Fruit fly (Drosophila melanogaster) whole organism, embryonic: ENCODE data around the gene CG5191.

Source experiments
- CG10147 ChIP-seq: fragments of 200-800 bp; sonication (Bioruptor generic); optimal IDR thresholded peaks from 2 replicates; lab custom pipeline; 2019; ENCODE audit warnings: missing biosample characterization, mild to moderate bottlenecking, missing genetic modification characterization, moderate library complexity
- CG10267 ChIP-seq: fragments of 200-800 bp; sonication (Bioruptor generic); optimal IDR thresholded peaks from 2 replicates; lab custom pipeline; 2018; ENCODE audit warnings: missing biosample characterization, mild to moderate bottlenecking, missing genetic modification characterization, moderate library complexity
- CG11085 ChIP-seq: fragments of 200-800 bp; sonication (Bioruptor generic); IDR thresholded peaks from 2 replicates; pipeline ENCODE4 v1.3.6; 2022; ENCODE audit warnings: missing biosample characterization, missing genetic modification characterization
- CG11695 ChIP-seq: fragments of 200-800 bp; sonication (Bioruptor generic); IDR thresholded peaks from 3 replicates; pipeline ENCODE4 v1.3.6; 2022; ENCODE audit warnings: missing biosample characterization, missing genetic modification characterization
- CG13123 ChIP-seq: fragments of 200-800 bp; sonication (Bioruptor generic); optimal IDR thresholded peaks from 2 replicates; lab custom pipeline; 2016; ENCODE audit warnings: missing biosample characterization, missing genetic modification characterization
- CG14050 ChIP-seq: fragments of 200-800 bp; sonication (Bioruptor generic); IDR thresholded peaks from 3 replicates; pipeline ENCODE4 v1.3.6; 2022; ENCODE audit warnings: missing biosample characterization, missing genetic modification characterization
- CG14441 ChIP-seq: fragments of 200-800 bp; sonication (Bioruptor generic); IDR thresholded peaks from 2 replicates; pipeline ENCODE4 v1.3.6; 2022; ENCODE audit warnings: missing biosample characterization, missing genetic modification characterization
- CG15514 ChIP-seq: fragments of 200-800 bp; sonication (Bioruptor generic); optimal IDR thresholded peaks from 3 replicates; lab custom pipeline; 2017; ENCODE audit warnings: missing biosample characterization, missing genetic modification characterization, mild to moderate bottlenecking, moderate library complexity, missing genetic modification reagents
- CG1792 ChIP-seq: fragments of 200-800 bp; sonication (Bioruptor generic); optimal IDR thresholded peaks from 2 replicates; lab custom pipeline; 2016; ENCODE audit warnings: missing biosample characterization, missing genetic modification characterization
- CG18011 ChIP-seq: fragments of 200-800 bp; sonication (Bioruptor generic); optimal IDR thresholded peaks from 2 replicates; lab custom pipeline; 2017; ENCODE audit warnings: missing biosample characterization, missing genetic modification characterization, mild to moderate bottlenecking, moderate library complexity, missing genotype
- CG2712 ChIP-seq: fragments of 200-800 bp; optimal IDR thresholded peaks from 3 replicates; lab custom pipeline; 2019; ENCODE audit warnings: missing biosample characterization, mild to moderate bottlenecking, missing genetic modification characterization, moderate library complexity
- CG32532 ChIP-seq: fragments of 200-800 bp; sonication (Bioruptor generic); IDR thresholded peaks from 2 replicates; pipeline ENCODE4 v1.3.6; 2022; ENCODE audit warnings: missing biosample characterization, missing genetic modification characterization
- CG4404 ChIP-seq: fragments of 200-800 bp; sonication (Bioruptor generic); IDR thresholded peaks from 2 replicates; pipeline ENCODE4 v1.3.6; 2022; ENCODE audit warnings: missing biosample characterization, missing genetic modification characterization
- CG4424 ChIP-seq: fragments of 200-800 bp; sonication (Bioruptor generic); optimal IDR thresholded peaks from 3 replicates; lab custom pipeline; 2016; ENCODE audit warnings: missing biosample characterization, missing genetic modification characterization
- CG4707 ChIP-seq: fragments of 200-800 bp; sonication (Bioruptor generic); optimal IDR thresholded peaks from 2 replicates; lab custom pipeline; 2018; ENCODE audit warnings: missing biosample characterization, mild to moderate bottlenecking, missing genetic modification characterization, moderate library complexity
- CG4730 ChIP-seq: fragments of 200-800 bp; sonication (Bioruptor generic); IDR thresholded peaks from 2 replicates; pipeline ENCODE4 v1.3.6; 2022; ENCODE audit warnings: missing biosample characterization, missing genetic modification characterization
- CG6689 ChIP-seq: fragments of 200-800 bp; sonication (Bioruptor generic); IDR thresholded peaks from 2 replicates; pipeline ENCODE4 v1.3.6; 2022; ENCODE audit warnings: missing biosample characterization, missing genetic modification characterization
- CG6765 ChIP-seq: fragments of 200-800 bp; sonication (Bioruptor generic); optimal IDR thresholded peaks from 3 replicates; lab custom pipeline; 2017; ENCODE audit warnings: missing biosample characterization, mild to moderate bottlenecking, missing genetic modification characterization
- CG7745 ChIP-seq: fragments of 200-800 bp; sonication (Bioruptor generic); optimal IDR thresholded peaks from 2 replicates; lab custom pipeline; 2018; ENCODE audit warnings: missing biosample characterization, mild to moderate bottlenecking, missing genetic modification characterization, moderate library complexity
- CG7839 ChIP-seq: fragments of 200-800 bp; sonication (Bioruptor generic); optimal IDR thresholded peaks from 3 replicates; lab custom pipeline; 2018; ENCODE audit warnings: missing biosample characterization, mild to moderate bottlenecking, missing genetic modification characterization, moderate library complexity
- CG8388 ChIP-seq: fragments of 200-800 bp; sonication (Bioruptor generic); optimal IDR thresholded peaks from 2 replicates; lab custom pipeline; 2019; ENCODE audit warnings: missing biosample characterization, mild to moderate bottlenecking, missing genetic modification characterization, moderate library complexity
- CG9727 ChIP-seq: fragments of 200-800 bp; sonication (Bioruptor generic); optimal IDR thresholded peaks from 3 replicates; lab custom pipeline; 2017; ENCODE audit warnings: missing biosample characterization, mild to moderate bottlenecking, missing genetic modification characterization
- CTCF ChIP-seq: fragments of 200-800 bp; sonication (Bioruptor generic); optimal IDR thresholded peaks from 2 replicates; lab custom pipeline; 2017; ENCODE audit warnings: missing biosample characterization, mild to moderate bottlenecking, missing genetic modification characterization, moderate library complexity
- D ChIP-seq, 2 experiments: fragments of 200-800 bp in 1 of 2; fragments of >200 bp in 1 of 2; sonication (Bioruptor generic) in 1 of 2; optimal IDR thresholded peaks; 2 replicates in 1 of 2; 3 replicates in 1 of 2; lab custom pipeline; 2017; ENCODE audit warnings: mild to moderate bottlenecking in 1 of 2, missing biosample characterization in 1 of 2, missing genetic modification characterization in 1 of 2, missing genetic modification reagents in 1 of 2
- D19A ChIP-seq: fragments of 200-800 bp; optimal IDR thresholded peaks from 3 replicates; lab custom pipeline; 2019; ENCODE audit warnings: missing biosample characterization, mild to moderate bottlenecking, missing genetic modification characterization, moderate library complexity
- D19B ChIP-seq: fragments of 200-800 bp; sonication (Bioruptor generic); optimal IDR thresholded peaks from 2 replicates; lab custom pipeline; 2017; ENCODE audit warnings: missing biosample characterization, mild to moderate bottlenecking, missing genetic modification characterization
- Hand ChIP-seq: fragments of 200-800 bp; sonication (Bioruptor generic); optimal IDR thresholded peaks from 2 replicates; lab custom pipeline; 2017; ENCODE audit warnings: mild to moderate bottlenecking, missing biosample characterization, missing genetic modification reagents, missing genetic modification characterization
- HmgD ChIP-seq: fragments of 200-800 bp; sonication (Bioruptor generic); optimal IDR thresholded peaks from 3 replicates; lab custom pipeline; 2016; ENCODE audit warnings: missing biosample characterization, missing genetic modification characterization
- Myb ChIP-seq: fragments of 200-800 bp; sonication (Bioruptor generic); optimal IDR thresholded peaks from 2 replicates; lab custom pipeline; 2016; ENCODE audit warnings: missing biosample characterization, missing genetic modification characterization
- Rx ChIP-seq: fragments of 200-800 bp; sonication (Bioruptor generic); IDR thresholded peaks from 2 replicates; pipeline ENCODE4 v1.3.6; 2022; ENCODE audit warnings: missing biosample characterization, missing genetic modification characterization
- Vsx1 ChIP-seq: fragments of 200-800 bp; sonication (Bioruptor generic); optimal IDR thresholded peaks from 2 replicates; lab custom pipeline; 2017; ENCODE audit warnings: missing biosample characterization, mild to moderate bottlenecking, missing genetic modification characterization, missing genetic modification reagents
- Xbp1 ChIP-seq: fragments of 200-800 bp; sonication (Bioruptor generic); optimal IDR thresholded peaks from 3 replicates; lab custom pipeline; 2016; ENCODE audit warnings: missing biosample characterization, mild to moderate bottlenecking, missing genetic modification characterization
- ci ChIP-seq: fragments of 200-800 bp; sonication (Bioruptor generic); IDR thresholded peaks from 3 replicates; pipeline ENCODE4 v1.3.6; 2022; ENCODE audit warnings: missing biosample characterization, missing genetic modification characterization
- corto ChIP-seq: fragments of 200-800 bp; sonication (Bioruptor generic); optimal IDR thresholded peaks from 2 replicates; lab custom pipeline; 2016; ENCODE audit warnings: missing biosample characterization, mild to moderate bottlenecking, missing genetic modification characterization, moderate library complexity
- cwo ChIP-seq: fragments of 200-800 bp; sonication (Bioruptor generic); optimal IDR thresholded peaks from 3 replicates; lab custom pipeline; 2017; ENCODE audit warnings: missing biosample characterization, missing genetic modification characterization, mild to moderate bottlenecking, moderate library complexity, missing genetic modification reagents
- da ChIP-seq: fragments of 200-800 bp; sonication (Bioruptor generic); optimal IDR thresholded peaks from 2 replicates; lab custom pipeline; 2016; ENCODE audit warnings: missing biosample characterization, missing genetic modification characterization
- disco-r ChIP-seq: fragments of 200-800 bp; sonication (Bioruptor generic); optimal IDR thresholded peaks from 2 replicates; lab custom pipeline; 2016; ENCODE audit warnings: missing biosample characterization, missing genetic modification characterization
- dmrt99B ChIP-seq: fragments of 200-800 bp; sonication (Bioruptor generic); optimal IDR thresholded peaks from 2 replicates; lab custom pipeline; 2018; ENCODE audit warnings: missing biosample characterization, mild to moderate bottlenecking, missing genetic modification characterization, moderate library complexity
- dysf ChIP-seq: fragments of 200-800 bp; sonication (Bioruptor generic); IDR thresholded peaks from 3 replicates; pipeline ENCODE4 v1.3.6; 2022; ENCODE audit warnings: missing biosample characterization, missing genetic modification characterization
- gce ChIP-seq: fragments of 200-800 bp; sonication (Bioruptor generic); IDR thresholded peaks from 3 replicates; pipeline ENCODE4 v1.3.6; 2022; ENCODE audit warnings: missing biosample characterization, missing genetic modification characterization
- insv ChIP-seq, 2 experiments: fragments of 200-800 bp; sonication (Bioruptor generic); optimal IDR thresholded peaks; 3 replicates each; lab custom pipeline; 2016 to 2018; ENCODE audit warnings: missing biosample characterization in 2 of 2, missing genetic modification characterization in 2 of 2
- jigr1 ChIP-seq: fragments of 200-800 bp; sonication (Bioruptor generic); IDR thresholded peaks from 3 replicates; pipeline ENCODE4 v1.3.6; 2022; ENCODE audit warnings: missing biosample characterization, missing genetic modification characterization
- klu ChIP-seq: fragments of 200-800 bp; sonication (Bioruptor generic); IDR thresholded peaks from 2 replicates; pipeline ENCODE4 v1.3.6; 2022; ENCODE audit warnings: missing biosample characterization, missing genetic modification characterization
- lmd ChIP-seq: fragments of 200-800 bp; sonication (Bioruptor generic); IDR thresholded peaks from 2 replicates; pipeline ENCODE4 v1.3.6; 2022; ENCODE audit warnings: missing biosample characterization, missing genetic modification characterization
- pzg ChIP-seq: fragments of 200-800 bp; sonication (Bioruptor generic); optimal IDR thresholded peaks from 3 replicates; lab custom pipeline; 2018; ENCODE audit warnings: missing biosample characterization, mild to moderate bottlenecking, missing genetic modification characterization, moderate library complexity
- seq ChIP-seq: fragments of 200-800 bp; sonication (Bioruptor generic); IDR thresholded peaks from 2 replicates; pipeline ENCODE4 v1.3.6; 2022; ENCODE audit warnings: missing biosample characterization, missing genetic modification characterization
- sna ChIP-seq: fragments of 200-800 bp; sonication (Bioruptor generic); IDR thresholded peaks from 2 replicates; pipeline ENCODE4 v1.3.6; 2022; ENCODE audit warnings: missing biosample characterization, missing genetic modification characterization; ENCODE audit not compliant: partially characterized antibody
- ssp ChIP-seq: fragments of 200-800 bp; sonication (Bioruptor generic); IDR thresholded peaks from 2 replicates; pipeline ENCODE4 v1.3.6; 2022; ENCODE audit warnings: missing biosample characterization, missing genetic modification characterization
- tna ChIP-seq: fragments of 200-800 bp; sonication (Bioruptor generic); IDR thresholded peaks from 2 replicates; pipeline ENCODE4 v1.3.6; 2022; ENCODE audit warnings: missing biosample characterization, missing genetic modification characterization; ENCODE audit not compliant: partially characterized antibody
- zen ChIP-seq: fragments of 200-800 bp; sonication (Bioruptor generic); optimal IDR thresholded peaks from 3 replicates; lab custom pipeline; 2018; ENCODE audit warnings: missing biosample characterization, mild to moderate bottlenecking, missing genetic modification characterization, moderate library complexity

CG5191 gene

dm6 chr3R:20579816-20580215, 19.2 kb downstream of the CG5191 start, which contains the start of the genes EloB and Srp14 (continued):
- TF ChIP-seq ci, result peak; percentile 76
- no peak for TF ChIP-seq Rx (GFP tag; lab: Robert Waterston, UW)
- TF ChIP-seq CG10267 (tag; lab: Kevin White, UChicago), result peak; percentile 83
- peak; percentile 62; the same call in 1 of the 2 replicates for TF ChIP-seq CG11085 (GFP tag; lab: Robert Waterston, UW)
- peak; percentile 33 for TF ChIP-seq CG7745 (tag; lab: Kevin White, UChicago)
- peak; percentile 75 for TF ChIP-seq CG4404 (GFP tag; lab: Robert Waterston, UW)
- TF ChIP-seq Myb, result peak; percentile 37
- no peak for TF ChIP-seq D19A (tag; lab: Kevin White, UChicago)
- peak; percentile 71 for TF ChIP-seq CG6689 (GFP tag; lab: Robert Waterston, UW)
- TF ChIP-seq tna (GFP tag; lab: Robert Waterston, UW), result peak; percentile 90
- peak; percentile 85 for TF ChIP-seq CG9727 (GFP tag; lab: Kevin White, UChicago)
- peak; percentile 52 for TF ChIP-seq cwo (GFP tag; lab: Kevin White, UChicago)
- TF ChIP-seq CTCF (GFP tag; lab: Kevin White, UChicago), result peak; percentile 19
- TF ChIP-seq CG6765 (GFP tag; lab: Kevin White, UChicago), result peak; percentile 78
- peak; percentile 86 for TF ChIP-seq CG2712 (tag; lab: Kevin White, UChicago)
- no peak for TF ChIP-seq D (optimal IDR thresholded peaks at IDR 0.05; lab: Kevin White, UChicago)
- TF ChIP-seq D (GFP tag; optimal IDR thresholded peaks at IDR 0.05; lab: Kevin White, UChicago), result peak; percentile 24
- peak; percentile 81 for TF ChIP-seq CG15514 (GFP tag; lab: Kevin White, UChicago)
- peak; percentile 84 for TF ChIP-seq CG10147 (GFP tag; lab: Kevin White, UChicago)
- peak; percentile 72; the same call in 2 of the 3 replicates for TF ChIP-seq dysf (GFP tag; lab: Robert Waterston, UW)
- TF ChIP-seq da (GFP tag; lab: Kevin White, UChicago), result peak; percentile 31
- peak; percentile 66 for TF ChIP-seq CG18011 (GFP tag; lab: Kevin White, UChicago)
- peak; percentile 65 for TF ChIP-seq CG1792
- TF ChIP-seq CG4707 (GFP tag; lab: Kevin White, UChicago), result peak; percentile 35
- TF ChIP-seq CG4424 (GFP tag; lab: Kevin White, UChicago), result peak; percentile 84
- TF ChIP-seq CG7839 (tag; lab: Kevin White, UChicago), result peak; percentile 77
- TF ChIP-seq CG13123 (GFP tag; lab: Kevin White, UChicago), result peak; percentile 59
- TF ChIP-seq Hand (GFP tag; lab: Kevin White, UChicago), result peak; percentile 16
- no peak for TF ChIP-seq dmrt99B (tag; lab: Kevin White, UChicago)
- no peak for TF ChIP-seq D19B (GFP tag; lab: Kevin White, UChicago)
- peak; percentile 74 for TF ChIP-seq CG11695 (GFP tag; lab: Robert Waterston, UW)
- TF ChIP-seq ssp (GFP tag; lab: Robert Waterston, UW), result peak; percentile 54
- TF ChIP-seq corto (GFP tag; lab: Kevin White, UChicago), result no peak
- peak; percentile 74 for TF ChIP-seq seq (GFP tag; lab: Robert Waterston, UW)
- TF ChIP-seq CG32532, result peak; percentile 89
- no peak for TF ChIP-seq jigr1 (GFP tag; lab: Robert Waterston, UW)
- TF ChIP-seq disco-r (GFP tag; lab: Kevin White, UChicago), result peak; percentile 17
- peak in 1 of 2 experiments; percentile 52 for TF ChIP-seq insv (GFP tag; optimal IDR thresholded peaks at IDR 0.05; lab: Kevin White, UChicago)
- TF ChIP-seq zen, result peak; percentile 85
- peak; percentile 88 for TF ChIP-seq Xbp1 (GFP tag; lab: Kevin White, UChicago)
- peak; percentile 48; the same call in 2 of the 3 replicates for TF ChIP-seq CG14050 (GFP tag; lab: Robert Waterston, UW)
- peak; percentile 98 for TF ChIP-seq sna
- TF ChIP-seq klu (GFP tag; lab: Robert Waterston, UW), result peak; percentile 58; the same call in 1 of the 2 replicates
- peak; percentile 49 for TF ChIP-seq HmgD
- peak; percentile 78 for TF ChIP-seq lmd
- TF ChIP-seq CG8388 (GFP tag; lab: Kevin White, UChicago), result peak; percentile 77
- peak; percentile 92 for TF ChIP-seq pzg (GFP tag; lab: Kevin White, UChicago)
- TF ChIP-seq CG14441 (GFP tag; lab: Robert Waterston, UW), result peak; percentile 69
- TF ChIP-seq CG4730 (GFP tag; lab: Robert Waterston, UW), result peak; percentile 48; the same call in 1 of the 2 replicates
- TF ChIP-seq gce (GFP tag; lab: Robert Waterston, UW), result no peak
- TF ChIP-seq Vsx1 (GFP tag; lab: Kevin White, UChicago), result no peak
